In the genomic region with DNA sequence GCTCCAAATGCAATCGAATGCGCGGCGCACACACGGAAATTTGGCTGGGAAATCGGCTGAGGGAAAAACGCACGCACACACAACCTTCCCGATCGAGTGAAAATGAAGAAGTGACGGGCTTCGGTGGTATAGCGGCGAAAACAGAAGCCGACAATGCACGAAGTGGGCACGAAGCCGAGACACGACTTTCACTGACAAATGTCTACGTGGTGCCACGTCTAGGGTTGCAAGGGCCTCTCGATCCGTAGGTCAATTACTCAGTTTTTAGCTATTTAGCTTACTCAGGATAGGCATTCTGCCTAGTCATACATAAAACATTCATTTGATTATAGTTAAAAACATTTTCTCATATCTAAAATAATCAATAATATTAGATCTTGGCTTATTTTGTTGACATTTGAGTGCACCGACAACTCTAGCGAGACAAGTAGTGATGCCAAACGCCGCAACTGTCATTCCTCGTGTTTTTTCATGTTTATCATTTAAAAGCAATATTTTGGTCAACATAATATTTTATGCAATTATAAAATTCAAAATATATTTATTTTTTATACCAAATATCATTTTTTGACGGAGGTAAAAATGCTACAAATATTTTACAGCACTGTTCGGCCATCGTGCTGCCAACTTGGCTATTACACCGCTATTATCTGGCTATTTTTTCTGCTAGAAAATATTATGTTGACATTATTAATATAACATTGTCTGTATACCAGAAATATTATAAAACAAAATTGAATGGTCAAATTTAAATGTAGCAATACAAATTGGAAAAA, we compare ENCODE assay signal across 1 fruit fly cellular context.
TF ChIP-seq lines count a peak whose summit lies in the region.

No protein-coding gene starts in this region.

TF ChIP-seq in whole organism, embryonic, 481 proteins besides CTCF, POLR2A, EP300 and RAD21 (continued from another document and continues in another):
- TF ChIP-seq mld (GFP tag; IDR thresholded peaks at IDR 0.05; lab: Robert Waterston, UW; ENCODE audit: partially characterized antibody), result no peak
- peak; percentile 76 for TF ChIP-seq CG1529 (GFP tag; optimal IDR thresholded peaks at IDR 0.05; lab: Kevin White, UChicago)
- peak; percentile 87 for TF ChIP-seq CG17385 (GFP tag; optimal IDR thresholded peaks at IDR 0.05; lab: Kevin White, UChicago)
- TF ChIP-seq Hand (GFP tag; optimal IDR thresholded peaks at IDR 0.05; lab: Kevin White, UChicago), result peak; percentile 83
- no peak for TF ChIP-seq Gsc (GFP tag; IDR thresholded peaks at IDR 0.05; lab: Robert Waterston, UW)
- peak; percentile 81 for TF ChIP-seq CG7556 (GFP tag; optimal IDR thresholded peaks at IDR 0.05; lab: Kevin White, UChicago)
- no peak for TF ChIP-seq hb (GFP tag; IDR thresholded peaks at IDR 0.05; lab: Robert Waterston, UW; ENCODE audit: partially characterized antibody)
- TF ChIP-seq CG10274 (GFP tag; optimal IDR thresholded peaks at IDR 0.05; lab: Kevin White, UChicago), result peak; percentile 52
- peak; percentile 81 for TF ChIP-seq onecut (GFP tag; IDR thresholded peaks at IDR 0.05; lab: Robert Waterston, UW)
- peak; percentile 76 for TF ChIP-seq Dip3 (GFP tag; optimal IDR thresholded peaks at IDR 0.05; lab: Kevin White, UChicago)
- peak; percentile 65 for TF ChIP-seq ac (GFP tag; optimal IDR thresholded peaks at IDR 0.05; lab: Kevin White, UChicago)
- TF ChIP-seq CG34422 (GFP tag; IDR thresholded peaks at IDR 0.05; lab: Robert Waterston, UW), result peak; percentile 89
- no peak for TF ChIP-seq Kr (GFP tag; optimal IDR thresholded peaks at IDR 0.05; lab: Kevin White, UChicago)
- peak; percentile 75 for TF ChIP-seq CG16815 (GFP tag; optimal IDR thresholded peaks at IDR 0.05; lab: Kevin White, UChicago)
- TF ChIP-seq CG15269 (tag; optimal IDR thresholded peaks at IDR 0.05; lab: Kevin White, UChicago), result peak; percentile 88
- peak; percentile 83 for TF ChIP-seq Mad (GFP tag; optimal IDR thresholded peaks at IDR 0.05; lab: Kevin White, UChicago)
- TF ChIP-seq mirr (GFP tag; optimal IDR thresholded peaks at IDR 0.05; lab: Kevin White, UChicago), result peak; percentile 88
- no peak; the same call in 3 of the 4 replicates for TF ChIP-seq Dll (GFP tag; IDR thresholded peaks at IDR 0.05; lab: Robert Waterston, UW; ENCODE audit: partially characterized antibody)
- no peak for TF ChIP-seq gfzf (GFP tag; optimal IDR thresholded peaks at IDR 0.05; lab: Kevin White, UChicago)
- TF ChIP-seq CG17802 (tag; optimal IDR thresholded peaks at IDR 0.05; lab: Kevin White, UChicago), result peak; percentile 49
- TF ChIP-seq CG18011 (GFP tag; optimal IDR thresholded peaks at IDR 0.05; lab: Kevin White, UChicago), result peak; percentile 73
- peak; percentile 36 for TF ChIP-seq abd-A (tag; optimal IDR thresholded peaks at IDR 0.05; lab: Kevin White, UChicago)
- TF ChIP-seq klu (GFP tag; IDR thresholded peaks at IDR 0.05; lab: Robert Waterston, UW), result peak; percentile 64
- peak; percentile 80 for TF ChIP-seq esg (GFP tag; conservative IDR thresholded peaks at IDR 0.05; lab: Robert Waterston, UW)
- peak; percentile 51 for TF ChIP-seq pnt (GFP tag; optimal IDR thresholded peaks at IDR 0.05; lab: Kevin White, UChicago)
- TF ChIP-seq ttk (GFP tag; IDR thresholded peaks at IDR 0.05; lab: Robert Waterston, UW), result peak; percentile 85
- TF ChIP-seq CG33213 (GFP tag; optimal IDR thresholded peaks at IDR 0.05; lab: Kevin White, UChicago), result peak; percentile 5
- TF ChIP-seq CG10321 (GFP tag; IDR thresholded peaks at IDR 0.05; lab: Robert Waterston, UW), result peak; percentile 46; the same call in 1 of the 2 replicates
- peak; percentile 90 for TF ChIP-seq PHDP (tag; optimal IDR thresholded peaks at IDR 0.05; lab: Kevin White, UChicago)
- TF ChIP-seq CG2116 (GFP tag; optimal IDR thresholded peaks at IDR 0.05; lab: Kevin White, UChicago), result peak; percentile 43
- TF ChIP-seq CG16779 (GFP tag; IDR thresholded peaks at IDR 0.05; lab: Robert Waterston, UW), result 0 out of 2 replicates have a peak, but pooled peaks have one; percentile 53
- peak; percentile 40 for TF ChIP-seq CG8089 (GFP tag; optimal IDR thresholded peaks at IDR 0.05; lab: Kevin White, UChicago)
- peak; percentile 75 for TF ChIP-seq sqz (GFP tag; optimal IDR thresholded peaks at IDR 0.05; lab: Kevin White, UChicago)
- peak; percentile 48; the same call in 2 of the 3 replicates for TF ChIP-seq HLH4C (GFP tag; IDR thresholded peaks at IDR 0.05; lab: Robert Waterston, UW; ENCODE audit: partially characterized antibody)
- peak; percentile 20 for TF ChIP-seq BEAF-32 (GFP tag; optimal IDR thresholded peaks at IDR 0.05; lab: Kevin White, UChicago)
- peak; percentile 63 for TF ChIP-seq slp2 (GFP tag; optimal IDR thresholded peaks at IDR 0.05; lab: Kevin White, UChicago)
- peak; percentile 78 for TF ChIP-seq CG5245 (GFP tag; optimal IDR thresholded peaks at IDR 0.05; lab: Kevin White, UChicago)
- TF ChIP-seq Hmx (GFP tag; optimal IDR thresholded peaks at IDR 0.05; lab: Kevin White, UChicago), result peak; percentile 65
- TF ChIP-seq nau (GFP tag; optimal IDR thresholded peaks at IDR 0.05; lab: Kevin White, UChicago), result peak; percentile 80
- no peak for TF ChIP-seq Sin3A (optimal IDR thresholded peaks at IDR 0.05; lab: Kevin White, UChicago)
- TF ChIP-seq cg (GFP tag; optimal IDR thresholded peaks at IDR 0.05; lab: Kevin White, UChicago), result no peak
- TF ChIP-seq CG11456 (GFP tag; IDR thresholded peaks at IDR 0.05; lab: Robert Waterston, UW), result peak; percentile 79
- TF ChIP-seq br (optimal IDR thresholded peaks at IDR 0.05; lab: Kevin White, UChicago), result no peak
- TF ChIP-seq zfh2 (GFP tag; optimal IDR thresholded peaks at IDR 0.05; lab: Kevin White, UChicago), result peak; percentile 53
- peak; percentile 78 for TF ChIP-seq Spps (tag; optimal IDR thresholded peaks at IDR 0.05; lab: Kevin White, UChicago)
- peak; percentile 76 for TF ChIP-seq cwo (GFP tag; optimal IDR thresholded peaks at IDR 0.05; lab: Kevin White, UChicago)
- TF ChIP-seq corto (GFP tag; optimal IDR thresholded peaks at IDR 0.05; lab: Kevin White, UChicago), result peak; percentile 72
- TF ChIP-seq CG5953 (GFP tag; IDR thresholded peaks at IDR 0.05; lab: Robert Waterston, UW), result peak; percentile 56; the same call in 1 of the 2 replicates
- peak; percentile 94 for TF ChIP-seq Xbp1 (GFP tag; optimal IDR thresholded peaks at IDR 0.05; lab: Kevin White, UChicago)
- TF ChIP-seq CG6654 (GFP tag; optimal IDR thresholded peaks at IDR 0.05; lab: Kevin White, UChicago), result peak; percentile 30
- TF ChIP-seq tgo (GFP tag; IDR thresholded peaks at IDR 0.05; lab: Robert Waterston, UW), result peak; percentile 85
- no peak for TF ChIP-seq btn (GFP tag; optimal IDR thresholded peaks at IDR 0.05; lab: Kevin White, UChicago)
- TF ChIP-seq zen2 (GFP tag; IDR thresholded peaks at IDR 0.05; lab: Robert Waterston, UW; ENCODE audit: partially characterized antibody), result no peak
- peak; percentile 63 for TF ChIP-seq Lhr (GFP tag; optimal IDR thresholded peaks at IDR 0.05; lab: Kevin White, UChicago)
- peak; percentile 71 for TF ChIP-seq sd (tag; optimal IDR thresholded peaks at IDR 0.05; lab: Kevin White, UChicago)
- peak; percentile 86 for TF ChIP-seq HLH3B (GFP tag; IDR thresholded peaks at IDR 0.05; lab: Robert Waterston, UW)
- TF ChIP-seq CG7987 (GFP tag; optimal IDR thresholded peaks at IDR 0.05; lab: Kevin White, UChicago), result peak; percentile 59
- TF ChIP-seq CG1602 (GFP tag; optimal IDR thresholded peaks at IDR 0.05; lab: Kevin White, UChicago), result peak; percentile 79
- TF ChIP-seq Asciz (GFP tag; optimal IDR thresholded peaks at IDR 0.05; lab: Kevin White, UChicago), result peak; percentile 77
- peak; percentile 74 for TF ChIP-seq salm (tag; optimal IDR thresholded peaks at IDR 0.05; lab: Kevin White, UChicago)
- peak; percentile 83 for TF ChIP-seq CG17612 (GFP tag; IDR thresholded peaks at IDR 0.05; lab: Robert Waterston, UW)
- peak; percentile 24 for TF ChIP-seq pfk (GFP tag; optimal IDR thresholded peaks at IDR 0.05; lab: Kevin White, UChicago)
- TF ChIP-seq CG10147 (GFP tag; optimal IDR thresholded peaks at IDR 0.05; lab: Kevin White, UChicago), result peak; percentile 75
- peak; percentile 87 for TF ChIP-seq CG12155 (GFP tag; optimal IDR thresholded peaks at IDR 0.05; lab: Kevin White, UChicago)
- peak; percentile 77 for TF ChIP-seq ems (GFP tag; optimal IDR thresholded peaks at IDR 0.05; lab: Kevin White, UChicago)
- peak; percentile 84 for TF ChIP-seq Ssrp (tag; optimal IDR thresholded peaks at IDR 0.05; lab: Kevin White, UChicago)
- TF ChIP-seq chinmo (GFP tag; IDR thresholded peaks at IDR 0.05; lab: Robert Waterston, UW; ENCODE audit: partially characterized antibody), result 0 out of 4 replicates have a peak, but pooled peaks have one; percentile 38
- peak; percentile 81 for TF ChIP-seq CG10959 (GFP tag; IDR thresholded peaks at IDR 0.05; lab: Robert Waterston, UW)
- TF ChIP-seq otp (GFP tag; IDR thresholded peaks at IDR 0.05; lab: Robert Waterston, UW), result 0 out of 3 replicates have a peak, but pooled peaks have one; percentile 38
- TF ChIP-seq nerfin-1 (tag; optimal IDR thresholded peaks at IDR 0.05; lab: Kevin White, UChicago), result peak; percentile 81
- peak; percentile 90 for TF ChIP-seq Hmr (GFP tag; optimal IDR thresholded peaks at IDR 0.05; lab: Kevin White, UChicago)
- peak; percentile 89 for TF ChIP-seq CG14014 (GFP tag; IDR thresholded peaks at IDR 0.05; lab: Robert Waterston, UW)
- peak; percentile 83 for TF ChIP-seq oc (tag; optimal IDR thresholded peaks at IDR 0.05; lab: Kevin White, UChicago)
- peak; percentile 34 for TF ChIP-seq CG4282 (GFP tag; optimal IDR thresholded peaks at IDR 0.05; lab: Kevin White, UChicago)
- TF ChIP-seq dpn (GFP tag; optimal IDR thresholded peaks at IDR 0.05; lab: Kevin White, UChicago), result peak; percentile 82 to 88
- TF ChIP-seq CG14667 (GFP tag; IDR thresholded peaks at IDR 0.05; lab: Robert Waterston, UW), result peak; percentile 80
- peak; percentile 75 for TF ChIP-seq YL-1 (GFP tag; optimal IDR thresholded peaks at IDR 0.05; lab: Kevin White, UChicago)
- peak; percentile 43; the same call in 1 of the 2 replicates for TF ChIP-seq bbx (GFP tag; IDR thresholded peaks at IDR 0.05; lab: Robert Waterston, UW; ENCODE audit: partially characterized antibody)
- TF ChIP-seq Sry-β (GFP tag; optimal IDR thresholded peaks at IDR 0.05; lab: Kevin White, UChicago), result peak; percentile 92
- peak; percentile 68 for TF ChIP-seq fd64A (GFP tag; optimal IDR thresholded peaks at IDR 0.05; lab: Kevin White, UChicago)
- peak; percentile 51 to 93 for TF ChIP-seq bsh (GFP tag; optimal IDR thresholded peaks at IDR 0.05; lab: Kevin White, UChicago)
- peak; percentile 87 for TF ChIP-seq CG13894 (tag; optimal IDR thresholded peaks at IDR 0.05; lab: Kevin White, UChicago)
- peak in 1 of 2 experiments; percentile 40 for TF ChIP-seq Hr78 (GFP tag; optimal IDR thresholded peaks at IDR 0.05; lab: Kevin White, UChicago)
- TF ChIP-seq pho (GFP tag; optimal IDR thresholded peaks at IDR 0.05; lab: Kevin White, UChicago), result peak; percentile 71
- TF ChIP-seq CG4424 (GFP tag; optimal IDR thresholded peaks at IDR 0.05; lab: Kevin White, UChicago), result peak; percentile 89
- TF ChIP-seq tup (GFP tag; optimal IDR thresholded peaks at IDR 0.05; lab: Kevin White, UChicago), result peak; percentile 82
- TF ChIP-seq CG11093 (GFP tag; IDR thresholded peaks at IDR 0.05; lab: Robert Waterston, UW), result peak; percentile 81; the same call in 2 of the 3 replicates
- TF ChIP-seq Side (GFP tag; optimal IDR thresholded peaks at IDR 0.05; lab: Kevin White, UChicago), result peak; percentile 59
- 0 out of 3 replicates have a peak, but pooled peaks have one; percentile 46 for TF ChIP-seq vnd (GFP tag; IDR thresholded peaks at IDR 0.05; lab: Robert Waterston, UW; ENCODE audit: partially characterized antibody)
- peak; percentile 27 for TF ChIP-seq ash1 (GFP tag; optimal IDR thresholded peaks at IDR 0.05; lab: Kevin White, UChicago)
- TF ChIP-seq sna (GFP tag; IDR thresholded peaks at IDR 0.05; lab: Robert Waterston, UW; ENCODE audit: partially characterized antibody), result no peak
- peak; percentile 97 for TF ChIP-seq sens (GFP tag; lab: Kevin White, UChicago)
- TF ChIP-seq Mrtf (GFP tag; IDR thresholded peaks at IDR 0.05; lab: Robert Waterston, UW), result peak; percentile 79
- peak; percentile 33 for TF ChIP-seq emc (GFP tag; optimal IDR thresholded peaks at IDR 0.05; lab: Kevin White, UChicago)
- TF ChIP-seq Oaz (GFP tag; IDR thresholded peaks at IDR 0.05; lab: Robert Waterston, UW), result peak; percentile 72
- TF ChIP-seq H2.0 (GFP tag; IDR thresholded peaks at IDR 0.05; lab: Robert Waterston, UW), result peak; percentile 88
- TF ChIP-seq maf-S (GFP tag; optimal IDR thresholded peaks at IDR 0.05; lab: Kevin White, UChicago), result peak; percentile 64
- TF ChIP-seq sens-2 (GFP tag; IDR thresholded peaks at IDR 0.05; lab: Robert Waterston, UW), result peak; percentile 55
- peak; percentile 72 for TF ChIP-seq CG15011 (GFP tag; optimal IDR thresholded peaks at IDR 0.05; lab: Kevin White, UChicago)
- TF ChIP-seq Camta (GFP tag; optimal IDR thresholded peaks at IDR 0.05; lab: Kevin White, UChicago), result peak; percentile 72
- TF ChIP-seq CG1647 (GFP tag; optimal IDR thresholded peaks at IDR 0.05; lab: Kevin White, UChicago), result peak; percentile 67
- peak; percentile 89 for TF ChIP-seq az2 (GFP tag; optimal IDR thresholded peaks at IDR 0.05; lab: Kevin White, UChicago)
- peak; percentile 80 for TF ChIP-seq CG31441 (GFP tag; IDR thresholded peaks at IDR 0.05; lab: Robert Waterston, UW)
- TF ChIP-seq CG13624 (GFP tag; optimal IDR thresholded peaks at IDR 0.05; lab: Kevin White, UChicago), result peak; percentile 72
- peak; percentile 88 for TF ChIP-seq Meics (GFP tag; optimal IDR thresholded peaks at IDR 0.05; lab: Kevin White, UChicago)
- peak; percentile 85 for TF ChIP-seq BtbVII (GFP tag; optimal IDR thresholded peaks at IDR 0.05; lab: Kevin White, UChicago)
- peak; percentile 65; the same call in 1 of the 2 replicates for TF ChIP-seq sim (GFP tag; IDR thresholded peaks at IDR 0.05; lab: Robert Waterston, UW)
- TF ChIP-seq sug (tag; optimal IDR thresholded peaks at IDR 0.05; lab: Kevin White, UChicago), result peak; percentile 89
- peak; percentile 92 for TF ChIP-seq CG10543 (GFP tag; optimal IDR thresholded peaks at IDR 0.05; lab: Kevin White, UChicago)
- peak; percentile 90 for TF ChIP-seq CG8924 (tag; optimal IDR thresholded peaks at IDR 0.05; lab: Kevin White, UChicago)
- peak; percentile 75 for TF ChIP-seq CG2875 (GFP tag; optimal IDR thresholded peaks at IDR 0.05; lab: Kevin White, UChicago)
- TF ChIP-seq CG6765 (GFP tag; optimal IDR thresholded peaks at IDR 0.05; lab: Kevin White, UChicago), result peak; percentile 70
- TF ChIP-seq HmgZ (tag; optimal IDR thresholded peaks at IDR 0.05; lab: Kevin White, UChicago), result peak; percentile 88
- TF ChIP-seq CG11723 (GFP tag; optimal IDR thresholded peaks at IDR 0.05; lab: Kevin White, UChicago), result peak; percentile 81
- TF ChIP-seq CG13123 (GFP tag; optimal IDR thresholded peaks at IDR 0.05; lab: Kevin White, UChicago), result peak; percentile 67
- peak; percentile 58; the same call in 1 of the 2 replicates for TF ChIP-seq toy (GFP tag; IDR thresholded peaks at IDR 0.05; lab: Robert Waterston, UW)
- TF ChIP-seq CG16863 (GFP tag; optimal IDR thresholded peaks at IDR 0.05; lab: Kevin White, UChicago), result peak; percentile 55
